Worm (Caenorhabditis elegans) whole organism, L2 larva: Measurements from ENCODE around the gene K09H11.11.
A peak's percentile ranks its signal among the peaks of the same experiment; 100 is the strongest.
"Not testable (repeated sequence)": the region's sequence is repeated elsewhere in the genome, so short reads cannot be mapped to it uniquely, and the experiment has no call there.

Experiments
- C34F6.9 ChIP-seq: fragments of 150-350 bp; optimal IDR thresholded peaks from 2 replicates; lab custom pipeline; 2014; ENCODE audit warnings: missing biosample characterization, missing genetic modification characterization
- F13H6.1 ChIP-seq: sonication (generic microtip); optimal IDR thresholded peaks from 2 replicates; lab custom pipeline; 2016; ENCODE audit warnings: missing genetic modification characterization, missing compliant biosample characterization
- R02D3.7 ChIP-seq: fragments of 150-350 bp; optimal IDR thresholded peaks from 2 replicates; lab custom pipeline; 2014; ENCODE audit warnings: missing biosample characterization, missing genetic modification characterization
- Y55F3AM.14 ChIP-seq: fragments of 200-800 bp; sonication (Bioruptor generic); optimal IDR thresholded peaks from 2 replicates; lab custom pipeline; 2018; ENCODE audit warnings: mild to moderate bottlenecking, missing genetic modification characterization, missing compliant biosample characterization
- ZK546.5 ChIP-seq: sonication (generic microtip); optimal IDR thresholded peaks from 2 replicates; lab custom pipeline; 2017; ENCODE audit warnings: missing biosample characterization, missing genetic modification characterization
- alr-1 ChIP-seq: fragments of 150-350 bp; optimal IDR thresholded peaks from 2 replicates; lab custom pipeline; 2014; ENCODE audit warnings: missing biosample characterization, missing genetic modification characterization
- aly-2 ChIP-seq: fragments of 150-350 bp; optimal IDR thresholded peaks from 2 replicates; lab custom pipeline; 2014; ENCODE audit warnings: missing biosample characterization, missing genetic modification characterization
- ama-1 ChIP-seq: fragments of 150-350 bp; optimal IDR thresholded peaks from 2 replicates; lab custom pipeline; 2018; ENCODE audit warnings: inconsistent platforms
- blmp-1 ChIP-seq: sonication (generic microtip); optimal IDR thresholded peaks from 2 replicates; lab custom pipeline; 2017; ENCODE audit warnings: missing genetic modification characterization, mild to moderate bottlenecking, missing compliant biosample characterization, antibody characterized with exemption, moderate library complexity; ENCODE audit not compliant: insufficient read depth
- ceh-16 ChIP-seq: fragments of 150-350 bp; optimal IDR thresholded peaks from 2 replicates; lab custom pipeline; 2014; ENCODE audit warnings: missing biosample characterization, missing genetic modification characterization
- ceh-82 ChIP-seq: fragments of 150-350 bp; optimal IDR thresholded peaks from 2 replicates; lab custom pipeline; 2014; ENCODE audit warnings: missing biosample characterization, missing genetic modification characterization
- dmd-4 ChIP-seq: sonication (generic microtip); optimal IDR thresholded peaks from 2 replicates; lab custom pipeline; 2017; ENCODE audit warnings: missing biosample characterization, missing genetic modification characterization
- egl-27 ChIP-seq: sonication (generic microtip); optimal IDR thresholded peaks from 3 replicates; lab custom pipeline; 2017; ENCODE audit warnings: missing biosample characterization, missing genetic modification reagents, missing genetic modification characterization
- elt-1 ChIP-seq: fragments of 150-350 bp; optimal IDR thresholded peaks from 2 replicates; lab custom pipeline; 2014; ENCODE audit warnings: missing biosample characterization, missing genetic modification characterization
- elt-3 ChIP-seq: sonication (generic microtip); optimal IDR thresholded peaks from 2 replicates; lab custom pipeline; 2017; ENCODE audit warnings: missing biosample characterization, missing genetic modification characterization
- fos-1 ChIP-seq: fragments of 150-350 bp; optimal IDR thresholded peaks from 2 replicates; lab custom pipeline; 2014; ENCODE audit warnings: missing biosample characterization, missing genetic modification characterization
- gmeb-1 ChIP-seq: fragments of 150-350 bp; optimal IDR thresholded peaks from 2 replicates; lab custom pipeline; 2014; ENCODE audit warnings: missing biosample characterization, missing genetic modification characterization
- lin-11 ChIP-seq: fragments of 150-350 bp; sonication (generic microtip); optimal IDR thresholded peaks from 2 replicates; lab custom pipeline; 2014; ENCODE audit warnings: missing biosample characterization, missing genetic modification characterization, inconsistent platforms, mixed read lengths
- lin-13 ChIP-seq: fragments of 150-350 bp; optimal IDR thresholded peaks from 2 replicates; lab custom pipeline; 2014; ENCODE audit warnings: missing biosample characterization, missing genetic modification reagents, missing genetic modification characterization
- lsy-2 ChIP-seq, 2 experiments: fragments of 150-350 bp in 1 of 2; sonication (generic microtip) in 1 of 2; optimal IDR thresholded peaks; 2 replicates each; lab custom pipeline; 2014 to 2017; ENCODE audit warnings: missing biosample characterization in 2 of 2, missing genetic modification characterization in 2 of 2
- mbf-1 ChIP-seq: sonication (generic microtip); optimal IDR thresholded peaks from 2 replicates; lab custom pipeline; 2017; ENCODE audit warnings: missing biosample characterization, missing genetic modification characterization
- mdl-1 ChIP-seq, 2 experiments: fragments of 150-350 bp in 1 of 2; sonication (generic microtip) in 1 of 2; optimal IDR thresholded peaks; 2 replicates each; lab custom pipeline; 2017; ENCODE audit warnings: missing biosample characterization in 2 of 2, missing genetic modification characterization in 2 of 2
- nhr-10 ChIP-seq: sonication (generic microtip); optimal IDR thresholded peaks from 2 replicates; lab custom pipeline; 2017; ENCODE audit warnings: missing biosample characterization, missing genetic modification characterization
- nhr-11 ChIP-seq: fragments of 150-350 bp; optimal IDR thresholded peaks from 2 replicates; lab custom pipeline; 2014; ENCODE audit warnings: missing biosample characterization, missing genetic modification characterization
- nhr-12 ChIP-seq: fragments of 150-350 bp; optimal IDR thresholded peaks from 2 replicates; lab custom pipeline; 2014; ENCODE audit warnings: missing biosample characterization, missing genetic modification characterization
- nhr-237 ChIP-seq: fragments of 150-350 bp; optimal IDR thresholded peaks from 2 replicates; lab custom pipeline; 2014; ENCODE audit warnings: missing biosample characterization, missing genetic modification characterization
- nhr-25 ChIP-seq: fragments of 150-350 bp; sonication (generic microtip); optimal IDR thresholded peaks from 3 replicates; lab custom pipeline; 2014; ENCODE audit warnings: missing biosample characterization, missing genetic modification characterization
- nhr-6 ChIP-seq: fragments of 150-350 bp; optimal IDR thresholded peaks from 2 replicates; lab custom pipeline; 2014; ENCODE audit warnings: missing biosample characterization, missing genetic modification characterization
- nhr-77 ChIP-seq: fragments of 150-350 bp; optimal IDR thresholded peaks from 2 replicates; lab custom pipeline; 2014; ENCODE audit warnings: missing biosample characterization, missing genetic modification characterization
- peb-1 ChIP-seq: fragments of 150-350 bp; optimal IDR thresholded peaks from 2 replicates; lab custom pipeline; 2014; ENCODE audit warnings: missing biosample characterization, missing genetic modification characterization
- sem-4 ChIP-seq: fragments of 150-350 bp; optimal IDR thresholded peaks from 2 replicates; lab custom pipeline; 2014; ENCODE audit warnings: missing biosample characterization, missing genetic modification reagents, missing genetic modification characterization
- skn-1 ChIP-seq: sonication (generic microtip); optimal IDR thresholded peaks from 2 replicates; lab custom pipeline; 2017; ENCODE audit warnings: missing biosample characterization, missing genetic modification characterization
- sma-3 ChIP-seq: sonication (generic microtip); optimal IDR thresholded peaks from 2 replicates; lab custom pipeline; 2016; ENCODE audit warnings: missing genetic modification reagents, missing genetic modification characterization, missing compliant biosample characterization
- sma-9 ChIP-seq, 2 experiments: fragments of 150-350 bp in 1 of 2; sonication (generic microtip) in 1 of 2; optimal IDR thresholded peaks; 2 replicates each; lab custom pipeline; 2014 to 2016; ENCODE audit warnings: missing genetic modification characterization in 2 of 2, mild to moderate bottlenecking in 1 of 2, missing biosample characterization in 1 of 2, missing compliant biosample characterization in 1 of 2, missing genetic modification reagents in 1 of 2, moderate library complexity in 1 of 2
- snpc-4 ChIP-seq: fragments of 150-350 bp; optimal IDR thresholded peaks from 2 replicates; lab custom pipeline; 2014; ENCODE audit warnings: missing biosample characterization, missing genetic modification characterization
- unc-39 ChIP-seq: fragments of 150-350 bp; optimal IDR thresholded peaks from 2 replicates; lab custom pipeline; 2014; ENCODE audit warnings: missing biosample characterization, missing genetic modification characterization
- unc-55 ChIP-seq: fragments of 150-350 bp; sonication (generic microtip); optimal IDR thresholded peaks from 3 replicates; lab custom pipeline; 2014; ENCODE audit warnings: missing biosample characterization, missing genetic modification reagents, missing genetic modification characterization
- zag-1 ChIP-seq: fragments of 150-350 bp; optimal IDR thresholded peaks from 2 replicates; lab custom pipeline; 2014; ENCODE audit warnings: missing biosample characterization, missing genetic modification characterization
- ztf-1 ChIP-seq: fragments of 200-800 bp; sonication (Bioruptor generic); conservative IDR thresholded peaks from 2 replicates; pipeline ENCODE4 v1.3.6; 2022; ENCODE audit warnings: missing genetic modification characterization, missing compliant biosample characterization
- ztf-11 ChIP-seq: sonication (generic microtip); optimal IDR thresholded peaks from 2 replicates; lab custom pipeline; 2017; ENCODE audit warnings: missing biosample characterization, missing genetic modification characterization
- ztf-4 ChIP-seq: fragments of 150-350 bp; optimal IDR thresholded peaks from 2 replicates; lab custom pipeline; 2014; ENCODE audit warnings: missing biosample characterization, missing genetic modification characterization

Gene K09H11.11

ce11 chrV:5755203-5755693 is at the start of gene K09H11.11:
TSS of gene K09H11.11 (minus strand) at chrV:5755253.
- not testable (repeated sequence) for TF ChIP-seq nhr-25, nhr-10, aly-2

DNA sequence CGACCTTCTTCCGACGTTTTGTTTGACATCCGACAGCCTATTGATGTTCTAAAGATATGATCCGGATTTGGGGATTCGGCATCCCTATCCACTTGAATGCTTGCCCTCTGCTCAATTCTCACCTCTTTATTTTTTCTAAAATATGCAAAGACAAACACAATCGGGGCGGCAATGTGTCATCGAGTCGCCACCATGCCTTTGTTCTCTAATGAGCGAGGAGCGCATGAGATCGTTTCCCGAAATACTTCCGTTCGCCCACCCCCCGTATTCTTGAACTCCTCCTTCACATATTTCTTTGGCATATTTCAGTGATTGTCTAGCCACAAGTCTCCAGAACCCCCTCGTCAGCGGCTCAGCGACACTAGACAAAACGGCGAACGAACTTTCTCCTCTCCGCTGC is 44.3 kb upstream of the K09H11.11 start, which contains the start of gene cyn-17:
cyn-17 (plus strand) TSS at position 301 of the 400 bp plus-strand sequence.
- TF ChIP-seq egl-27 (tag; lab: Kevin White, UChicago) (no peak), blmp-1 (tag; lab: Kevin White, UChicago) (no peak), ztf-11 (no peak), elt-1 (no peak), gmeb-1 (tag; lab: Kevin White, UChicago) (no peak), sma-9 (GFP tag; optimal IDR thresholded peaks at IDR 0.05; lab: Kevin White, UChicago) (no peak), sma-9 (tag; optimal IDR thresholded peaks at IDR 0.05; lab: Kevin White, UChicago) (no peak), dmd-4 (tag; lab: Kevin White, UChicago) (no peak)

DNA sequence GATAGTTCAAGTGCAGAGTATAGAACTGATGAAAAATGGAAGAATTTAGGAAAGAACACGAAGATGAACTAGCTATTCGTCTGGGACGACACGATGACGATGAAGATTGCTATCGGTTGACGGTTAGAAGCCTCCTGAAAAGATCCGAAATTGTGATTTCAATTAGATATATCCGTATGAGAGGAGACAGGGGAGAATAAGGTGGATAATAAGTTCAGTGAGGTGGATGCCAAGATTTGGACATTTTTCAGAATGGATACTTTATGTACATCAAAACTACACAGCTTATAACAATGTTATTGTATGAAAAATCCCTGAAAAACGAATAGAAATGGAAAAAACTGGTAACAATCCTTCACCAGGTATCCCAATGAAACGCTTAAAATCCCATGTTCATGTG is 43.1 kb upstream of the K09H11.11 start, which contains the start of gene nstp-3:
nstp-3 (minus strand) TSS at position 101 of the 400 bp plus-strand sequence.
- no peak for TF ChIP-seq nhr-237
- no peak for TF ChIP-seq zag-1 (tag; lab: Kevin White, UChicago)
- TF ChIP-seq F13H6.1, result no peak
- no peak for TF ChIP-seq ZK546.5 (tag; lab: Kevin White, UChicago)
- no peak for TF ChIP-seq alr-1 (tag; lab: Kevin White, UChicago)
- TF ChIP-seq nhr-25, result no peak
- TF ChIP-seq unc-39, result no peak
- no peak for TF ChIP-seq ceh-82 (tag; lab: Kevin White, UChicago)
- no peak for TF ChIP-seq ceh-16 (tag; lab: Kevin White, UChicago)
- TF ChIP-seq snpc-4, result no peak
- no peak for TF ChIP-seq sem-4 (tag; lab: Kevin White, UChicago)
- no peak for TF ChIP-seq sma-3
- TF ChIP-seq mdl-1 (tag; optimal IDR thresholded peaks at IDR 0.05; lab: Kevin White, UChicago), result no peak
- no peak for TF ChIP-seq unc-55 (GFP tag; lab: Kevin White, UChicago)
- no peak for TF ChIP-seq nhr-6 (tag; lab: Kevin White, UChicago)
- TF ChIP-seq fos-1 (tag; lab: Kevin White, UChicago), result no peak
- TF ChIP-seq lin-11 (tag; lab: Kevin White, UChicago), result no peak
- TF ChIP-seq lin-13 (GFP tag; lab: Kevin White, UChicago), result no peak

ce11 chrV:5792031-5792430 is 37.0 kb upstream of the K09H11.11 start, which contains the start of gene ZC250.2:
TSS of gene ZC250.2 (plus strand) at chrV:5792331.
- no peak for TF ChIP-seq C34F6.9 (tag; lab: Kevin White, UChicago)
- TF ChIP-seq dmd-4 (tag; lab: Kevin White, UChicago), result no peak
- no peak for TF ChIP-seq fos-1 (tag; lab: Kevin White, UChicago)
- TF ChIP-seq nhr-11 (tag; lab: Kevin White, UChicago), result no peak
- no peak for TF ChIP-seq lsy-2 (tag; optimal IDR thresholded peaks at IDR 0.05; lab: Kevin White, UChicago)
- TF ChIP-seq, all 48 proteins: peak for 0

DNA sequence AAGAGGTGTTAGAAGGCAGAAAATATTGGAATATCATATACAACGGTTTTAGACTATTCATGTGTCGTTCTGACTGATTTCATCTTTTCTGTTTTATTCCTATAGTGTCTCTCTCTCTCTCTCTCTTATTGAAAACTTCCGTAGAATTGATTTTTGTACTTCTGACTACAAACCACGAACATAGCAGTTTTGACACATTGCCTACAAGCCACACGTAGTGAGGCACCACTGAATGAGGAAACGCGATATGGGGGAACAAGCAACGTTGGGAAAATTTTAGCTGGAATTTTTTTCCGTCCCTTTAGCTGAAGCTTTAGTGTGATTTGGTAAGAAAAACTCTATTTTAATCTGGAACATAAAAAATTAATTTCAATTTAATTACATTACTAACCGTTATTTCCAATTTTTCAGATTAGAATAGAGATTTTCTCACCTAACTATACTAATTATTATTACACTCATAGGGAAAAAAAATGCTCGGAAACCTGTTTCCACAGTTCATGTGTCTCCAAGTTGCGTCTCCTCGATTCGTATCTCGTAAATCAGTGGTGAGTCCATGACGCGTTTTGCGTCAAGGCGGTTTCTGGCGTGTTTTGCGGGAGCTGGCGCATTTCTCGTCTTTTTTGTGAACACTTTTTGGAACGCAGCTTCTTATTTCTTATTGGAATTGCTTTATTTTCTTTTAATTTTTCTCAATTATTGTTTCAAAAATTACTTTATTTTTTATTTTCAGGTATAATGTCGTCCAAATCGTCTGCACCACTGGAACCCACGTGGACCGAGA is 35.6 kb upstream of the K09H11.11 start, which contains the start of the genes nhr-142 and F44E7.9:
nhr-142 (minus strand) TSS at position 57 of the 784 bp plus-strand sequence.
F44E7.9 (plus strand) TSS at position 734 of the 784 bp plus-strand sequence.
- TF ChIP-seq ceh-82 (tag; lab: Kevin White, UChicago) (peak; percentile 63), unc-55 (GFP tag; lab: Kevin White, UChicago) (peak; percentile 90), ZK546.5 (tag; lab: Kevin White, UChicago) (no peak), sem-4 (tag; lab: Kevin White, UChicago) (peak; percentile 64), gmeb-1 (tag; lab: Kevin White, UChicago) (peak; percentile 86), peb-1 (tag; lab: Kevin White, UChicago) (no peak), lsy-2 (tag; optimal IDR thresholded peaks at IDR 0.05; lab: Kevin White, UChicago) (peak; percentile 73 to 91), nhr-11 (tag; lab: Kevin White, UChicago) (no peak), sma-3 (peak; percentile 90), nhr-237 (no peak), ama-1 (lab: Kevin White, UChicago) (no peak), nhr-12 (tag; lab: Kevin White, UChicago) (no peak), C34F6.9 (tag; lab: Kevin White, UChicago) (peak; percentile 87), mbf-1 (no peak), unc-39 (no peak), ztf-1 (no peak), ztf-11 (peak; percentile 16), skn-1 (no peak), F13H6.1 (peak; percentile 85), lin-13 (GFP tag; lab: Kevin White, UChicago) (peak; percentile 86), ztf-4 (tag; lab: Kevin White, UChicago) (no peak), Y55F3AM.14 (peak; percentile 44), elt-3 (tag; lab: Kevin White, UChicago) (no peak), R02D3.7 (peak; percentile 7), mdl-1 (tag; optimal IDR thresholded peaks at IDR 0.05; lab: Kevin White, UChicago) (peak in 1 of 2 experiments; percentile 29), snpc-4 (peak; percentile 30), fos-1 (tag; lab: Kevin White, UChicago) (peak; percentile 66), nhr-77 (tag; lab: Kevin White, UChicago) (peak; percentile 16)
